Worm (Caenorhabditis elegans): Measurements from ENCODE around the gene F22B5.6.

- no peak for TF ChIP-seq elt-3 (tag; optimal IDR thresholded peaks at IDR 0.05)
- TF ChIP-seq ztf-4 (tag; optimal IDR thresholded peaks at IDR 0.05), result no peak
- no peak for TF ChIP-seq egl-27 (tag; optimal IDR thresholded peaks at IDR 0.05)
- no peak for TF ChIP-seq unc-39 (tag; optimal IDR thresholded peaks at IDR 0.05)
- TF ChIP-seq snpc-4 (tag; optimal IDR thresholded peaks at IDR 0.05), result no peak
- no peak for TF ChIP-seq lin-11 (tag; optimal IDR thresholded peaks at IDR 0.05)
- no peak for TF ChIP-seq lin-13 (GFP tag; optimal IDR thresholded peaks at IDR 0.05)
- no peak for TF ChIP-seq nhr-11 (tag; optimal IDR thresholded peaks at IDR 0.05)
- TF ChIP-seq elt-1 (tag; optimal IDR thresholded peaks at IDR 0.05), result no peak
- no peak for TF ChIP-seq ZK546.5 (tag; optimal IDR thresholded peaks at IDR 0.05)
- no peak for TF ChIP-seq blmp-1 (tag; optimal IDR thresholded peaks at IDR 0.05; ENCODE audit: insufficient read depth)
- no peak for TF ChIP-seq ztf-11 (tag; optimal IDR thresholded peaks at IDR 0.05)
- no peak for TF ChIP-seq skn-1 (tag; optimal IDR thresholded peaks at IDR 0.05)
- no peak for TF ChIP-seq ama-1 (optimal IDR thresholded peaks at IDR 0.05)
Observed at ce11 chrII:8404748-8405147, 51.2 kb downstream of the F22B5.6 start, which contains the start of gene skpo-1.

Data from whole organism, L2 larva.